Worm (Caenorhabditis elegans) whole organism, late embryonic: ENCODE results near the gene clec-221.

Experiments used
- C08G9.2 ChIP-seq: sonication (generic microtip); optimal IDR thresholded peaks from 2 replicates; lab custom pipeline; 2016; ENCODE audit warnings: mild to moderate bottlenecking, missing genetic modification characterization, moderate library complexity, missing compliant biosample characterization
- C38D4.7 ChIP-seq: fragments of 200-800 bp; sonication (Bioruptor generic); optimal IDR thresholded peaks from 2 replicates; lab custom pipeline; 2018; ENCODE audit warnings: mild to moderate bottlenecking, missing genetic modification characterization, moderate library complexity, missing compliant biosample characterization
- F13H6.1 ChIP-seq: sonication (generic microtip); optimal IDR thresholded peaks from 2 replicates; lab custom pipeline; 2016; ENCODE audit warnings: missing genetic modification characterization, missing compliant biosample characterization
- K02D7.2 ChIP-seq: sonication (generic microtip); optimal IDR thresholded peaks from 2 replicates; lab custom pipeline; 2017; ENCODE audit warnings: mild to moderate bottlenecking, missing genetic modification characterization, missing compliant biosample characterization
- T23F11.4 ChIP-seq: fragments of 200-800 bp; sonication (Bioruptor generic); optimal IDR thresholded peaks from 2 replicates; lab custom pipeline; 2018; ENCODE audit warnings: mild to moderate bottlenecking, missing genetic modification characterization, missing compliant biosample characterization
- Y22D7AL.16 ChIP-seq: sonication (generic microtip); optimal IDR thresholded peaks from 2 replicates; lab custom pipeline; 2016; ENCODE audit warnings: missing genetic modification characterization, missing compliant biosample characterization
- ahr-1 ChIP-seq: sonication (generic microtip); optimal IDR thresholded peaks from 2 replicates; lab custom pipeline; 2016; ENCODE audit warnings: missing genetic modification characterization, missing compliant biosample characterization
- ama-1 ChIP-seq: fragments of 150-350 bp; optimal IDR thresholded peaks from 2 replicates; lab custom pipeline; 2014
- ceh-19 ChIP-seq: fragments of 200-800 bp; sonication (Bioruptor generic); optimal IDR thresholded peaks from 2 replicates; lab custom pipeline; 2018; ENCODE audit warnings: mild to moderate bottlenecking, missing genetic modification characterization, missing compliant biosample characterization
- ceh-22 ChIP-seq: sonication (generic microtip); optimal IDR thresholded peaks from 2 replicates; lab custom pipeline; 2017; ENCODE audit warnings: missing biosample characterization, missing genetic modification characterization
- ceh-30 ChIP-seq: fragments of 150-350 bp; optimal IDR thresholded peaks from 2 replicates; lab custom pipeline; 2014; ENCODE audit warnings: missing biosample characterization, missing genetic modification characterization
- ceh-31 ChIP-seq: sonication (generic microtip); optimal IDR thresholded peaks from 2 replicates; lab custom pipeline; 2016; ENCODE audit warnings: missing genetic modification characterization, missing compliant biosample characterization
- ceh-34 ChIP-seq: sonication (generic microtip); optimal IDR thresholded peaks from 2 replicates; lab custom pipeline; 2016; ENCODE audit warnings: mild to moderate bottlenecking, missing genetic modification characterization, missing compliant biosample characterization
- ceh-45 ChIP-seq: fragments of 200-800 bp; sonication (Bioruptor generic); IDR thresholded peaks from 2 replicates; pipeline ENCODE4 v1.3.6; 2022; ENCODE audit warnings: missing genetic modification reagents, missing genetic modification characterization, missing compliant biosample characterization
- ceh-48 ChIP-seq: sonication (generic microtip); optimal IDR thresholded peaks from 2 replicates; lab custom pipeline; 2016; ENCODE audit warnings: missing genetic modification characterization, inconsistent platforms, missing compliant biosample characterization
- ceh-6 ChIP-seq: fragments of 200-800 bp; sonication (Bioruptor generic); optimal IDR thresholded peaks from 2 replicates; lab custom pipeline; 2018; ENCODE audit warnings: mild to moderate bottlenecking, missing genetic modification characterization, missing compliant biosample characterization
- ceh-9 ChIP-seq: sonication (generic microtip); optimal IDR thresholded peaks from 2 replicates; lab custom pipeline; 2016; ENCODE audit warnings: mild to moderate bottlenecking, missing genetic modification characterization, inconsistent platforms, missing compliant biosample characterization
- che-1 ChIP-seq: sonication (generic microtip); optimal IDR thresholded peaks from 2 replicates; lab custom pipeline; 2016; ENCODE audit warnings: mild to moderate bottlenecking, missing genetic modification characterization, missing compliant biosample characterization
- dmd-4 ChIP-seq: sonication (generic microtip); optimal IDR thresholded peaks from 2 replicates; lab custom pipeline; 2016; ENCODE audit warnings: borderline replicate concordance, missing genetic modification characterization, missing compliant biosample characterization
- elt-2 ChIP-seq: sonication (generic microtip); optimal IDR thresholded peaks from 2 replicates; lab custom pipeline; 2016; ENCODE audit warnings: missing genetic modification reagents, missing genetic modification characterization, missing compliant biosample characterization
- ets-4 ChIP-seq: sonication (generic microtip); optimal IDR thresholded peaks from 2 replicates; lab custom pipeline; 2016; ENCODE audit warnings: missing genetic modification characterization, missing compliant biosample characterization
- eyg-1 ChIP-seq: sonication (generic microtip); optimal IDR thresholded peaks from 2 replicates; lab custom pipeline; 2016; ENCODE audit warnings: missing genotype, missing genetic modification characterization, missing compliant biosample characterization
- fax-1 ChIP-seq: sonication (generic microtip); optimal IDR thresholded peaks from 2 replicates; lab custom pipeline; 2016; ENCODE audit warnings: missing genotype, missing genetic modification characterization, missing compliant biosample characterization
- fkh-10 ChIP-seq: fragments of 150-350 bp; optimal IDR thresholded peaks from 2 replicates; lab custom pipeline; 2014; ENCODE audit warnings: missing biosample characterization, missing genetic modification reagents, missing genetic modification characterization
- fkh-6 ChIP-seq: sonication (generic microtip); optimal IDR thresholded peaks from 2 replicates; lab custom pipeline; 2016; ENCODE audit warnings: missing genetic modification characterization, missing compliant biosample characterization
- gmeb-2 ChIP-seq: sonication (generic microtip); optimal IDR thresholded peaks from 2 replicates; lab custom pipeline; 2016; ENCODE audit warnings: missing genetic modification characterization, inconsistent platforms, missing compliant biosample characterization
- hlh-15 ChIP-seq: sonication (generic microtip); optimal IDR thresholded peaks from 2 replicates; lab custom pipeline; 2016; ENCODE audit warnings: missing genetic modification characterization, missing compliant biosample characterization
- hlh-30 ChIP-seq: sonication (generic microtip); optimal IDR thresholded peaks from 2 replicates; lab custom pipeline; 2017; ENCODE audit warnings: antibody characterized with exemption, missing genetic modification characterization, missing compliant biosample characterization; ENCODE audit not compliant: insufficient read depth
- hlh-8 ChIP-seq: sonication (generic microtip); optimal IDR thresholded peaks from 2 replicates; lab custom pipeline; 2016; ENCODE audit warnings: missing genotype, missing genetic modification characterization, missing compliant biosample characterization
- lim-6 ChIP-seq: sonication (generic microtip); optimal IDR thresholded peaks from 2 replicates; lab custom pipeline; 2016; ENCODE audit warnings: missing genetic modification characterization, missing compliant biosample characterization
- lin-11 ChIP-seq: fragments of 200-800 bp; sonication (Bioruptor generic); optimal IDR thresholded peaks from 2 replicates; lab custom pipeline; 2018; ENCODE audit warnings: mild to moderate bottlenecking, missing genetic modification characterization, missing compliant biosample characterization
- madf-2 ChIP-seq: sonication (generic microtip); optimal IDR thresholded peaks from 2 replicates; lab custom pipeline; 2017; ENCODE audit warnings: missing genetic modification characterization, missing compliant biosample characterization
- mec-3 ChIP-seq: sonication (generic microtip); optimal IDR thresholded peaks from 2 replicates; lab custom pipeline; 2016; ENCODE audit warnings: borderline replicate concordance, missing genetic modification characterization, missing compliant biosample characterization
- nhr-11 ChIP-seq: fragments of 150-350 bp; optimal IDR thresholded peaks from 2 replicates; lab custom pipeline; 2014; ENCODE audit warnings: missing biosample characterization, missing genetic modification characterization
- nhr-232 ChIP-seq: sonication (generic microtip); optimal IDR thresholded peaks from 2 replicates; lab custom pipeline; 2016; ENCODE audit warnings: missing genetic modification characterization, missing compliant biosample characterization
- npax-4 ChIP-seq: sonication (generic microtip); optimal IDR thresholded peaks from 2 replicates; lab custom pipeline; 2016; ENCODE audit warnings: missing genetic modification characterization, missing compliant biosample characterization
- odd-2 ChIP-seq: sonication (generic microtip); optimal IDR thresholded peaks from 2 replicates; lab custom pipeline; 2017; ENCODE audit warnings: antibody characterized with exemption, mild to moderate bottlenecking, missing genetic modification characterization, missing compliant biosample characterization
- pag-3 ChIP-seq: sonication (generic microtip); optimal IDR thresholded peaks from 2 replicates; lab custom pipeline; 2016; ENCODE audit warnings: missing compliant biosample characterization, missing genetic modification characterization, borderline replicate concordance
- pat-9 ChIP-seq: fragments of 200-800 bp; sonication (Bioruptor generic); optimal IDR thresholded peaks from 2 replicates; lab custom pipeline; 2018; ENCODE audit warnings: mild to moderate bottlenecking, missing genetic modification characterization, moderate library complexity, missing compliant biosample characterization
- pha-4 ChIP-seq: fragments of 150-350 bp; optimal IDR thresholded peaks from 2 replicates; lab custom pipeline; 2018; ENCODE audit warnings: missing biosample characterization, missing genetic modification reagents, missing genetic modification characterization
- pqm-1 ChIP-seq: sonication (generic microtip); optimal IDR thresholded peaks from 2 replicates; lab custom pipeline; 2016; ENCODE audit warnings: missing genetic modification characterization, missing compliant biosample characterization
- ref-2 ChIP-seq: sonication (generic microtip); optimal IDR thresholded peaks from 2 replicates; lab custom pipeline; 2016; ENCODE audit warnings: missing genetic modification characterization, missing compliant biosample characterization
- rnt-1 ChIP-seq: sonication (generic microtip); optimal IDR thresholded peaks from 2 replicates; lab custom pipeline; 2016; ENCODE audit warnings: missing genetic modification characterization, missing compliant biosample characterization
- sdc-2 ChIP-seq: sonication (generic microtip); optimal IDR thresholded peaks from 2 replicates; lab custom pipeline; 2016; ENCODE audit warnings: missing genotype, missing genetic modification characterization, missing compliant biosample characterization
- sox-2 ChIP-seq: fragments of 200-800 bp; sonication (Bioruptor generic); IDR thresholded peaks from 2 replicates; pipeline ENCODE4 v1.3.6; 2022; ENCODE audit warnings: missing genetic modification reagents, missing genetic modification characterization, missing compliant biosample characterization
- sox-4 ChIP-seq: sonication (generic microtip); optimal IDR thresholded peaks from 2 replicates; lab custom pipeline; 2017; ENCODE audit warnings: mild to moderate bottlenecking, missing genetic modification characterization, inconsistent platforms, missing compliant biosample characterization
- tbx-7 ChIP-seq: sonication (generic microtip); optimal IDR thresholded peaks from 2 replicates; lab custom pipeline; 2016; ENCODE audit warnings: missing genotype, missing genetic modification characterization, missing compliant biosample characterization
- ttx-3 ChIP-seq: sonication (generic microtip); optimal IDR thresholded peaks from 2 replicates; lab custom pipeline; 2016; ENCODE audit warnings: missing genetic modification reagents, missing genetic modification characterization, missing compliant biosample characterization
- unc-3 ChIP-seq, 2 experiments: fragments of 200-800 bp in 1 of 2; sonication (Bioruptor generic) in 1 of 2; sonication (generic microtip) in 1 of 2; conservative IDR thresholded peaks in 1 of 2; optimal IDR thresholded peaks in 1 of 2; 2 replicates each; pipeline versions ENCODE4 v1.3.6 to Lab custom; 2016 to 2022; ENCODE audit warnings: missing compliant biosample characterization in 2 of 2, missing genetic modification characterization in 2 of 2, missing genetic modification reagents in 1 of 2
- unc-42 ChIP-seq: sonication (generic microtip); optimal IDR thresholded peaks from 2 replicates; lab custom pipeline; 2016; ENCODE audit warnings: missing genotype, missing genetic modification characterization, missing compliant biosample characterization
- unc-55 ChIP-seq: sonication (generic microtip); optimal IDR thresholded peaks from 2 replicates; lab custom pipeline; 2017; ENCODE audit warnings: missing biosample characterization, missing genetic modification reagents, missing genetic modification characterization
- unc-86 ChIP-seq: sonication (generic microtip); optimal IDR thresholded peaks from 2 replicates; lab custom pipeline; 2016; ENCODE audit warnings: missing genetic modification characterization, missing compliant biosample characterization
- zip-5 ChIP-seq: sonication (generic microtip); optimal IDR thresholded peaks from 2 replicates; lab custom pipeline; 2016; ENCODE audit warnings: missing genetic modification characterization, missing compliant biosample characterization
- ztf-16 ChIP-seq: sonication (generic microtip); optimal IDR thresholded peaks from 2 replicates; lab custom pipeline; 2017; ENCODE audit warnings: missing genetic modification characterization, missing compliant biosample characterization

The clec-221 gene

DNA sequence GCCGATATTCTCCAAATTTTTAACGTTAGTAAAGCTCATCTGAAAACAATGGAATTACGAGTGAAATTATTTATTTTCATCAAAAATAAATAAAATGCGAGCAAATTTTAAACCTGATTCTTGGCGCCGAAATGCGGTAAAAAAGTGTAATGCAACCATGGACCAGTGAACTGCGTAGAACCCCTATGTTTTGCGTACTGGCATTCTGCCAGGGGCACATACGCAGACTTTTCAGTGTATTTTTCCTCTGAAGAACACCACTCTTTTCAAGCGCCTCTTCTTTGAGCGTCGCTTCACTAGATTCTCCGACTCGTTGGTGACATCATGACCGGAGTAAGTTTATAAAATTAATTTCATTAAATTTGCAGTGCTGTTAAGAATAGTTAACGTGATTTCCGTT is 11.3 kb upstream of the clec-221 start, which contains the start of the genes ctf-4 and eef-1G:
TSS of gene ctf-4 (minus strand) at position 39 of the 400 bp plus-strand sequence.
TSS of gene eef-1G (plus strand) at position 219 of the 400 bp plus-strand sequence.
- TF ChIP-seq mec-3 = no peak
- TF ChIP-seq lin-11 (tag; lab: Kevin White, UChicago) = no peak
- TF ChIP-seq lim-6 (tag; lab: Kevin White, UChicago) = no peak
- TF ChIP-seq unc-86 (tag; lab: Kevin White, UChicago) = no peak
- no peak for TF ChIP-seq dmd-4 (tag; lab: Kevin White, UChicago)
- no peak for TF ChIP-seq sox-2 (GFP tag; lab: Robert Waterston, UW)
- TF ChIP-seq ceh-48 (tag; lab: Kevin White, UChicago) = no peak
- TF ChIP-seq sdc-2 (tag; lab: Kevin White, UChicago) = no peak
- no peak for TF ChIP-seq pha-4 (tag; lab: Kevin White, UChicago)
- peak; percentile 29 for TF ChIP-seq ets-4 (tag; lab: Kevin White, UChicago)
- TF ChIP-seq ref-2 (tag; lab: Kevin White, UChicago) = peak; percentile 72
- TF ChIP-seq ceh-34 (tag; lab: Kevin White, UChicago) = peak; percentile 69
- no peak for TF ChIP-seq zip-5 (tag; lab: Kevin White, UChicago)
- peak; percentile 62 for TF ChIP-seq pqm-1 (tag; lab: Kevin White, UChicago)
- no peak for TF ChIP-seq odd-2 (tag; lab: Kevin White, UChicago)
- TF ChIP-seq ceh-19 = no peak
- no peak for TF ChIP-seq C08G9.2 (tag; lab: Kevin White, UChicago)
- TF ChIP-seq hlh-8 = peak; percentile 28
- peak; percentile 18 for TF ChIP-seq hlh-30
- peak; percentile 52 for TF ChIP-seq unc-42 (tag; lab: Kevin White, UChicago)
- TF ChIP-seq T23F11.4 (GFP tag; lab: Kevin White, UChicago) = no peak
- TF ChIP-seq ceh-9 = no peak
- no peak for TF ChIP-seq ztf-16 (tag; lab: Kevin White, UChicago)
- peak; percentile 85 for TF ChIP-seq unc-55 (GFP tag; lab: Kevin White, UChicago)
- no peak for TF ChIP-seq hlh-15 (tag; lab: Kevin White, UChicago)
- TF ChIP-seq ceh-45 (GFP tag; lab: Robert Waterston, UW) = no peak
- no peak for TF ChIP-seq pag-3 (tag; lab: Kevin White, UChicago)
- no peak for TF ChIP-seq fax-1 (tag; lab: Kevin White, UChicago)
- TF ChIP-seq sox-4 (tag; lab: Kevin White, UChicago) = no peak
- no peak for TF ChIP-seq ama-1 (lab: Kevin White, UChicago)
- TF ChIP-seq nhr-11 (tag; lab: Kevin White, UChicago) = no peak
- no peak for TF ChIP-seq tbx-7 (tag; lab: Kevin White, UChicago)
- no peak for TF ChIP-seq fkh-10 (GFP tag; lab: Kevin White, UChicago)
- TF ChIP-seq ceh-31 = peak; percentile 64
- no peak for TF ChIP-seq madf-2 (tag; lab: Kevin White, UChicago)
- no peak for TF ChIP-seq ahr-1 (tag; lab: Kevin White, UChicago)
- TF ChIP-seq fkh-6 = no peak
- TF ChIP-seq ttx-3 (tag; lab: Kevin White, UChicago) = no peak
- no peak for TF ChIP-seq nhr-232 (tag; lab: Kevin White, UChicago)
- TF ChIP-seq ceh-22 (tag; lab: Kevin White, UChicago) = no peak
- no peak for TF ChIP-seq Y22D7AL.16 (tag; lab: Kevin White, UChicago)
- TF ChIP-seq eyg-1 (tag; lab: Kevin White, UChicago) = no peak
- peak; percentile 90 for TF ChIP-seq rnt-1 (tag; lab: Kevin White, UChicago)
- no peak for TF ChIP-seq npax-4 (tag; lab: Kevin White, UChicago)
- no peak for TF ChIP-seq F13H6.1 (tag; lab: Kevin White, UChicago)
- TF ChIP-seq pat-9 (tag; lab: Kevin White, UChicago) = peak; percentile 41
- TF ChIP-seq elt-2 (tag; lab: Kevin White, UChicago) = no peak
- TF ChIP-seq ceh-6 (GFP tag; lab: Kevin White, UChicago) = no peak
- no peak for TF ChIP-seq ceh-30 (tag; lab: Kevin White, UChicago)
- TF ChIP-seq gmeb-2 = no peak
- TF ChIP-seq C38D4.7 (GFP tag; lab: Kevin White, UChicago) = no peak
- no peak for TF ChIP-seq unc-3 (GFP tag; conservative IDR thresholded peaks at IDR 0.05; lab: Robert Waterston, UW)
- no peak for TF ChIP-seq unc-3 (tag; optimal IDR thresholded peaks at IDR 0.05; lab: Kevin White, UChicago)
- no peak for TF ChIP-seq K02D7.2 (tag; lab: Kevin White, UChicago)
- no peak for TF ChIP-seq che-1 (tag; lab: Kevin White, UChicago)
